Fruit fly (Drosophila melanogaster): ENCODE measurements around the gene schlank.
A peak's percentile ranks its signal among the peaks of the same experiment; 100 is the strongest.

The schlank gene

dm6 chrX:6295129-6295539 is 28.1 kb upstream of the schlank start, which contains the start of the genes CG15891 and CG3815 (continued):
- TF ChIP-seq Hr4 (GFP tag; optimal IDR thresholded peaks at IDR 0.05), result no peak
- TF ChIP-seq cyc (GFP tag; optimal IDR thresholded peaks at IDR 0.05), result peak; percentile 50
- peak; percentile 59 for TF ChIP-seq CG3032 (tag; optimal IDR thresholded peaks at IDR 0.05)
- no peak for TF ChIP-seq fkh (GFP tag; optimal IDR thresholded peaks at IDR 0.05)
- TF ChIP-seq fd59A (GFP tag; optimal IDR thresholded peaks at IDR 0.05), result no peak
- TF ChIP-seq CG15336 (GFP tag; IDR thresholded peaks at IDR 0.05), result peak; percentile 27; the same call in 1 of the 2 replicates
- TF ChIP-seq CG8119 (GFP tag; IDR thresholded peaks at IDR 0.05), result 0 out of 3 replicates have a peak, but pooled peaks have one; percentile 33
- TF ChIP-seq svp (GFP tag), result no peak
- no peak for TF ChIP-seq ss (GFP tag; optimal IDR thresholded peaks at IDR 0.05)

dm6 chrX:6294243-6294642 is 27.2 kb upstream of the schlank start, which contains the start of gene CG15892:
CG15892 (minus strand) TSS chrX:6294343.
- no peak for TF ChIP-seq Met (GFP tag; optimal IDR thresholded peaks at IDR 0.05)
- no peak for TF ChIP-seq CG7368 (GFP tag; optimal IDR thresholded peaks at IDR 0.05)
- no peak for TF ChIP-seq Hr4 (GFP tag; optimal IDR thresholded peaks at IDR 0.05)
- no peak for TF ChIP-seq Eip78C (GFP tag)
- no peak for TF ChIP-seq Ets21C (GFP tag; optimal IDR thresholded peaks at IDR 0.05)
- TF ChIP-seq Sox102F (GFP tag; optimal IDR thresholded peaks at IDR 0.05), result no peak
- no peak for TF ChIP-seq Gug (GFP tag; IDR thresholded peaks at IDR 0.05)
- TF ChIP-seq Sox14 (GFP tag; optimal IDR thresholded peaks at IDR 0.05), result no peak
- TF ChIP-seq eg (GFP tag; IDR thresholded peaks at IDR 0.05), result no peak
- no peak for TF ChIP-seq CG6792 (GFP tag; optimal IDR thresholded peaks at IDR 0.05)
- no peak for TF ChIP-seq achi (GFP tag; optimal IDR thresholded peaks at IDR 0.05)
- TF ChIP-seq cyc (GFP tag; optimal IDR thresholded peaks at IDR 0.05), result no peak
- TF ChIP-seq CG11762 (GFP tag; optimal IDR thresholded peaks at IDR 0.05; ENCODE audit: insufficient read depth), result no peak
- TF ChIP-seq lz (GFP tag; optimal IDR thresholded peaks at IDR 0.05), result no peak
- TF ChIP-seq CG3919 (GFP tag; optimal IDR thresholded peaks at IDR 0.05), result no peak
- TF ChIP-seq CG8632 (GFP tag; optimal IDR thresholded peaks at IDR 0.05), result no peak
- no peak for TF ChIP-seq salr (GFP tag; optimal IDR thresholded peaks at IDR 0.05)
- no peak for TF ChIP-seq ss (GFP tag; optimal IDR thresholded peaks at IDR 0.05)
- no peak for TF ChIP-seq CG1621 (tag; optimal IDR thresholded peaks at IDR 0.05)
- TF ChIP-seq CG11902 (GFP tag; optimal IDR thresholded peaks at IDR 0.05), result no peak

dm6 chrX:6291083-6291699 is 24.2 kb upstream of the schlank start, which contains the start of the genes Rpt4 and mldr:
Rpt4 (minus strand) TSS chrX:6291245.
mldr (plus strand) TSS chrX:6291303.
- TF ChIP-seq CG11762 (GFP tag; optimal IDR thresholded peaks at IDR 0.05; ENCODE audit: insufficient read depth) (no peak), CG3032 (tag; optimal IDR thresholded peaks at IDR 0.05) (no peak), pdm3 (GFP tag; optimal IDR thresholded peaks at IDR 0.05) (no peak), dsx (GFP tag; optimal IDR thresholded peaks at IDR 0.05; ENCODE audit: poor library complexity, severe bottlenecking) (peak; percentile 56), Sox14 (GFP tag; optimal IDR thresholded peaks at IDR 0.05) (peak; percentile 5)

- TF ChIP-seq CG11762 (GFP tag; optimal IDR thresholded peaks at IDR 0.05; ENCODE audit: insufficient read depth) (no peak), CG15336 (GFP tag; IDR thresholded peaks at IDR 0.05) (no peak; the same call in 1 of the 2 replicates), CG8119 (GFP tag; IDR thresholded peaks at IDR 0.05) (no peak), Eip78C (GFP tag) (peak; percentile 7), CG1621 (tag; optimal IDR thresholded peaks at IDR 0.05) (peak; percentile 98), lz (GFP tag; optimal IDR thresholded peaks at IDR 0.05) (peak; percentile 32), dsx (GFP tag; optimal IDR thresholded peaks at IDR 0.05; ENCODE audit: poor library complexity, severe bottlenecking) (peak; percentile 49), CG7368 (GFP tag; optimal IDR thresholded peaks at IDR 0.05) (no peak), cyc (GFP tag; optimal IDR thresholded peaks at IDR 0.05) (peak; percentile 28), CG8632 (GFP tag; optimal IDR thresholded peaks at IDR 0.05) (no peak), esn (GFP tag; optimal IDR thresholded peaks at IDR 0.05) (peak; percentile 48), Sox14 (GFP tag; optimal IDR thresholded peaks at IDR 0.05) (peak; percentile 24), CG31627 (GFP tag; optimal IDR thresholded peaks at IDR 0.05) (peak; percentile 7), Ets21C (GFP tag; optimal IDR thresholded peaks at IDR 0.05) (no peak), CG3919 (GFP tag; optimal IDR thresholded peaks at IDR 0.05) (no peak), svp (GFP tag) (no peak), CG6163 (GFP tag; IDR thresholded peaks at IDR 0.05) (0 out of 3 replicates have a peak, but pooled peaks have one; percentile 29)
These were observed 20.8 kb upstream of the schlank start, which contains the start of the genes Top3beta and wuho for dm6 chrX:6287842-6288241. Top3beta (minus strand) TSS chrX:6287990. wuho (plus strand) TSS chrX:6288100.

Measured in whole organism, prepupa.